Fruit fly (Drosophila melanogaster): ENCODE results near the gene CG42449.

Gene CG42449

dm6 chrX:5649387-5649786 lies 33.7 kb upstream of the CG42449 start:
- no peak for TF ChIP-seq Sp1 (GFP tag; optimal IDR thresholded peaks at IDR 0.05)
- TF ChIP-seq pan (optimal IDR thresholded peaks at IDR 0.05), result no peak
- TF ChIP-seq psq (GFP tag; optimal IDR thresholded peaks at IDR 0.05), result no peak
- no peak for TF ChIP-seq GATAd (GFP tag; optimal IDR thresholded peaks at IDR 0.05)
- no peak for TF ChIP-seq HLH106 (tag; optimal IDR thresholded peaks at IDR 0.05)
- TF ChIP-seq N (GFP tag; optimal IDR thresholded peaks at IDR 0.05), result no peak
- no peak for TF ChIP-seq sage (GFP tag; optimal IDR thresholded peaks at IDR 0.05)
- TF ChIP-seq woc (GFP tag; optimal IDR thresholded peaks at IDR 0.05), result no peak
- no peak for TF ChIP-seq Dfd (GFP tag; optimal IDR thresholded peaks at IDR 0.05)
- no peak for TF ChIP-seq CG32264 (GFP tag; optimal IDR thresholded peaks at IDR 0.05)
- no peak for TF ChIP-seq Vsx2 (GFP tag; optimal IDR thresholded peaks at IDR 0.05; ENCODE audit: partially characterized antibody)
- TF ChIP-seq brk (GFP tag; optimal IDR thresholded peaks at IDR 0.05), result no peak
- no peak for TF ChIP-seq usp (GFP tag; optimal IDR thresholded peaks at IDR 0.05)
- TF ChIP-seq Rel (GFP tag; optimal IDR thresholded peaks at IDR 0.05), result no peak
- no peak for TF ChIP-seq Rel (tag; optimal IDR thresholded peaks at IDR 0.05)
- TF ChIP-seq Hr83 (GFP tag; optimal IDR thresholded peaks at IDR 0.05; ENCODE audit: poor library complexity, severe bottlenecking), result no peak
- TF ChIP-seq jim (GFP tag; optimal IDR thresholded peaks at IDR 0.05), result no peak

- no peak for TF ChIP-seq Abd-B (GFP tag; optimal IDR thresholded peaks at IDR 0.05)
- peak; percentile 70 for TF ChIP-seq Dfd (GFP tag; optimal IDR thresholded peaks at IDR 0.05)
Observed at dm6 chrX:5649998-5650397, 33.0 kb upstream of the CG42449 start.

- TF ChIP-seq N (GFP tag; optimal IDR thresholded peaks at IDR 0.05), result no peak
- no peak for TF ChIP-seq fru (GFP tag; optimal IDR thresholded peaks at IDR 0.05)
- no peak for TF ChIP-seq tai (GFP tag; optimal IDR thresholded peaks at IDR 0.05)
- TF ChIP-seq HLH106 (tag; optimal IDR thresholded peaks at IDR 0.05), result no peak
- TF ChIP-seq jim (GFP tag; optimal IDR thresholded peaks at IDR 0.05), result no peak
- TF ChIP-seq ey (GFP tag; optimal IDR thresholded peaks at IDR 0.05), result no peak
- no peak for TF ChIP-seq CrebA (GFP tag; optimal IDR thresholded peaks at IDR 0.05; ENCODE audit: borderline replicate concordance)
- TF ChIP-seq Dif (GFP tag; optimal IDR thresholded peaks at IDR 0.05; ENCODE audit: partially characterized antibody), result no peak
- no peak for TF ChIP-seq dl (GFP tag; optimal IDR thresholded peaks at IDR 0.05; ENCODE audit: insufficient read depth in 1 of 2, partially characterized antibody in 2 of 2)
- TF ChIP-seq woc (GFP tag; optimal IDR thresholded peaks at IDR 0.05), result no peak
Observed at dm6 chrX:5661971-5662370, 21.1 kb upstream of the CG42449 start.

- TF ChIP-seq lola (GFP tag; optimal IDR thresholded peaks at IDR 0.05), result no peak
- no peak for TF ChIP-seq psq (GFP tag; optimal IDR thresholded peaks at IDR 0.05)
- no peak for TF ChIP-seq Abd-B (GFP tag; optimal IDR thresholded peaks at IDR 0.05)
- TF ChIP-seq Hr78 (GFP tag; optimal IDR thresholded peaks at IDR 0.05), result no peak
- TF ChIP-seq CG32264 (GFP tag; optimal IDR thresholded peaks at IDR 0.05), result no peak
- no peak for TF ChIP-seq jim (GFP tag; optimal IDR thresholded peaks at IDR 0.05)
- TF ChIP-seq N (GFP tag; optimal IDR thresholded peaks at IDR 0.05), result no peak
- no peak for TF ChIP-seq OdsH (GFP tag; optimal IDR thresholded peaks at IDR 0.05)
- TF ChIP-seq Vsx2 (GFP tag; optimal IDR thresholded peaks at IDR 0.05; ENCODE audit: partially characterized antibody), result no peak
- no peak for TF ChIP-seq h (GFP tag; optimal IDR thresholded peaks at IDR 0.05)
- no peak for TF ChIP-seq foxo (GFP tag; optimal IDR thresholded peaks at IDR 0.05)
- no peak for TF ChIP-seq Rel (GFP tag; optimal IDR thresholded peaks at IDR 0.05)
- no peak for TF ChIP-seq Rel (tag; optimal IDR thresholded peaks at IDR 0.05)
- TF ChIP-seq brk (GFP tag; optimal IDR thresholded peaks at IDR 0.05), result no peak
- no peak for TF ChIP-seq HLH106 (tag; optimal IDR thresholded peaks at IDR 0.05)
- TF ChIP-seq Sp1 (GFP tag; optimal IDR thresholded peaks at IDR 0.05), result no peak
- TF ChIP-seq dsf (GFP tag; optimal IDR thresholded peaks at IDR 0.05; ENCODE audit: borderline replicate concordance), result no peak
- TF ChIP-seq fru (GFP tag; optimal IDR thresholded peaks at IDR 0.05), result no peak
Observed at dm6 chrX:5662761-5663160, 20.3 kb upstream of the CG42449 start, which contains the start of gene OtopLc. Gene OtopLc, minus strand, starts transcription at chrX:5662861.

- no peak for TF ChIP-seq Abd-B (GFP tag; optimal IDR thresholded peaks at IDR 0.05)
- no peak for TF ChIP-seq psq (GFP tag; optimal IDR thresholded peaks at IDR 0.05)
- no peak for TF ChIP-seq jim (GFP tag; optimal IDR thresholded peaks at IDR 0.05)
- no peak for TF ChIP-seq Hnf4 (GFP tag; optimal IDR thresholded peaks at IDR 0.05)
- TF ChIP-seq sv (GFP tag; optimal IDR thresholded peaks at IDR 0.05), result no peak
- no peak for TF ChIP-seq Hr83 (GFP tag; optimal IDR thresholded peaks at IDR 0.05; ENCODE audit: poor library complexity, severe bottlenecking)
- TF ChIP-seq Sp1 (GFP tag; optimal IDR thresholded peaks at IDR 0.05), result no peak
Observed at dm6 chrX:5664222-5664621, 18.8 kb upstream of the CG42449 start.
